Worm (Caenorhabditis elegans): ENCODE data around the gene fem-3.

Gene fem-3

DNA sequence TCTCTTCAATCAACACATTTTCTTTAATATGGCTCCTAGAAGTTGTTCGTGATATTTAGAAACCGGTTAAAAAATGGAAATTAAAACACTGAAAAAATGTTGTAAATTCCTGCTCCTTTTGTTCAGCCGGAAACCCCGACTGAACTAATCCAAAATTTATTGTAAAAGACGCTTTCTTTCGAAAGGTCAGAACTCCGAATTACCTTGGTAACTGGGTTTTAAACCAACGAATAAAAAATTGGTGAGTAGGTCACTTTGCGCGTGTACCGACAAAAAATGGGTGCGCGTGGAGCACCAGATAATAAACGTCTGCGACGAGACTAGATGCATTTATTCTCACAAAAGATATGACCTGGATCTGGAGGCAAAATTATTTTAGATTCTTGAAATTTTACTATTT is 25.8 kb downstream of the fem-3 start:
- TF ChIP-seq dao-5 (tag; optimal IDR thresholded peaks at IDR 0.05) (no peak), W03F9.2 (tag; optimal IDR thresholded peaks at IDR 0.05) (no peak), him-1 (tag; optimal IDR thresholded peaks at IDR 0.05) (no peak)

DNA sequence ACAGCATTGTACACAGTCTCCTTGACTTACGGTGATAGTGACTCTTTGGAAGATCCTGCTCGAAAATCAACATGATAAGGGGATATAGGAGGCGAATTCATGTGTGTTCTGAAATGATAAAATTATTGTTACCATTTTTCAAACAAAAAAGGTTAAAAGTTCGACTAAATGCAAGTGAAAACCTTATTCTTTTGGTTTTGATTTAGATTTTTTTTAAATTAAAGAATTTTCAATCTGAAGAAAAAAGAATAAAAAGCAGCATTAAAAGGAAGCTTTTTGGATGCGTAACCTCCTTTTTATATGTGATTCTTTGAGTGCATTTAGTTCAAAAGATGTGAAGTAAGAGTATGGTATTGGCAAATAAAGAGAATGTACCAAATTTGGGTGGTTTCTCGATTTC is 30.6 kb downstream of the fem-3 start, which contains the start of gene delm-1:
Gene delm-1 (minus strand): TSS at position 101 of the 400 bp plus-strand sequence.
- TF ChIP-seq him-1 (tag; optimal IDR thresholded peaks at IDR 0.05) (no peak), dao-5 (tag; optimal IDR thresholded peaks at IDR 0.05) (no peak), W03F9.2 (tag; optimal IDR thresholded peaks at IDR 0.05) (no peak)

DNA sequence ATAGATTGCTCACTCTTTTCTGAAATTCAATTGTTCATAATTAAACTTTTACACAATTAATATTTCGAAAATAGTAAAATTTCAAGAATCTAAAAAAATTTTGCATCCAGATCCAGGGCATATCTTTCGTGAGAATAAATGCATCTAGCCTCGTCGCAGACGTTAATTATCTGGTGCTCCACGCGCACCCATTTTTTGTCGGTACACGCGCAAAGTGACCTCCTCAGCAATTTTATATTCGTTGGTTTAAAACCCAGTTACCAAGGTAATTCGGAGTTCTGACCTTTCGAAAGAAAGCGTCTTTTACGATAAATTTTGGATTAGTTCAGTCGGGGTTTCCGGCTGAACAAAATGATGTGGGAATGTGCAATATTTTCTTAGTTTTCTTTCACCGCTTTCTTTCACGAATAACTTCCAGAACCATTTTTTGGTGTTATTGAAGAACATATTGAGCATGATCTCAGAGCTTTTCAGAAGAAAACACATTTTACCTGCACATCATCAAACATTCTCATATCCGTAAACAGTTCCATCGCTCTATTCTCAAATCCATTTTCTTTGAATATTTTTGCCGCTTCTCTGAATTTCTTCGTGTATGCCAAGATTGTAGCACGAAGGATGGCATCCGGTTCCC is 35.5 kb downstream of the fem-3 start:
- TF ChIP-seq dao-5 (tag; optimal IDR thresholded peaks at IDR 0.05) (no peak), W03F9.2 (tag; optimal IDR thresholded peaks at IDR 0.05) (no peak), him-1 (tag; optimal IDR thresholded peaks at IDR 0.05) (no peak)

DNA sequence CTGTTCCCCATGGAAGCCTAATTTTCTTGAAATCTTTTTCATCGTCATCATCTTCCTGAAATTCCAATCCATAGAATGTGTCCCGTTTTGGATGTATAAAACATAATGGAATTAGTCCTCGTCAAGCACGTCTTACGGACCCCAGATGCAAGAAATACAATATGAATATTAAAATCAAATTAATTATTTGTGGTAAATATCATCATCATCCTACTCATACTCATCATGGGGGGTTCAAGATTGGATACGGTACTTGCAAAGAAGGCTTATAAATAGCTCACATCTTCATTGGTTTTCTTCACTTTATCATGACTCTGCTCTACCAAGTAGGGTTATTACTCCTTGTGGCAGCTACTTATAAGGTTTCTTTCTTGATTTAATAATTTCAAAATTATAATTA is 39.6 kb downstream of the fem-3 start, which contains the start of gene flp-1:
Gene flp-1 (plus strand): TSS at position 301 of the 400 bp plus-strand sequence.
- TF ChIP-seq him-1 (tag; optimal IDR thresholded peaks at IDR 0.05) (no peak), W03F9.2 (tag; optimal IDR thresholded peaks at IDR 0.05) (no peak), dao-5 (tag; optimal IDR thresholded peaks at IDR 0.05) (no peak)

DNA sequence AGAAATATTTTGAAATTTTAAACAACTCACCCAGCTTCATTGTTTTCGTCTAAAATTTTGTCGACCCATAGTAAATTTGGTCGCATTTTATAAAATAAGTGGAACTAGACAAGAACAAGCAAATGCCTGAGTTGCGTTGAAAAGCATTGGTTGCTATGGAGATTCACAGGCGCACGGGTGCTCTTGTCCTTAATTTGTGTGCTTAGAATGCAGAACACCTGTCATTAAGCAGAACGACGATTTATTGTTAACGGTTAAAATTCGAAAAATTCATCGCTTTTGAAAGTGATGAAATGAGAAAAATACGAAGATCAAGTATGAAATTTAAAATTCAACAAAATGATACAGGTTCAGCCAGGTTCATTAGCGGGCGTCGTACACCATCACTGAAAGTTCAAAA is 41.3 kb downstream of the fem-3 start, which contains the start of gene daf-10:
Gene daf-10 (minus strand): TSS at position 101 of the 400 bp plus-strand sequence.
- no peak for TF ChIP-seq dao-5 (tag; optimal IDR thresholded peaks at IDR 0.05)
- TF ChIP-seq W03F9.2 (tag; optimal IDR thresholded peaks at IDR 0.05): no peak
- no peak for TF ChIP-seq him-1 (tag; optimal IDR thresholded peaks at IDR 0.05)

DNA sequence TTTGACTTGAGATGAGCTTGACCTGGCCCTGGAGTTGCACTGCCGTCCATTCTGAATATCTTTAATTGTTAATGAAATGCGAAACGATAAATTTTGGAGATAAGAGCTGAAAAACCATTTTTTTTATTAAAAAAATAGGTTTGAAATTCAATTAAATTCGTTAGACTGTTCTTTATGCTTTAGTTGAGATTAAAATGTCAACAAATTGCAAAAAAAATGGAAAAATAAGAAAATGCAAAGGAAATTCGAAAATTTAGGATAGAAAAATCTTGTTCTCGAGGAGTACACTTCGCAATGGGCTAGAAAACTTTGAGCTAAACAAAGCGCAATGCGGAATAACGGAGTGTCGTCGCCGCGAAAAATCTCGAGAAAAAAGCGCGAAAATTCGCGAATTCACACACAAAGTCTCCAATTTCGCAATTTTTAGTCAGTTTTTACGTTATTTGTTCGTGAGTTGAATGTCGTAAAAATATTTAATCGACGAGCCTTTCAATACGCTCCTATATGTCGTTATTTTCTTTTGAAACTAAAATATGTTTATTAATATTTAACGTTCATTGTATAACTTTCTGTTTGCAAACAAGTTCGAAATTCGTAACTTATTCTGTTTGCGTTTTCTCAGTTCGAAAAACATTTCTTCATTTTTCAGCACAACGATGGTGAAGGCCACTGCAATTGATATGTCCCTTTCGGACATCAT is 42.2 kb downstream of the fem-3 start, which contains the start of the genes rpb-12 and aly-2:
Gene rpb-12 (minus strand): TSS at position 51 of the 700 bp plus-strand sequence.
Gene aly-2 (plus strand): TSS at position 650 of the 700 bp plus-strand sequence.
- no peak for TF ChIP-seq him-1 (tag; optimal IDR thresholded peaks at IDR 0.05)
- TF ChIP-seq W03F9.2 (tag; optimal IDR thresholded peaks at IDR 0.05): peak; percentile 43

DNA sequence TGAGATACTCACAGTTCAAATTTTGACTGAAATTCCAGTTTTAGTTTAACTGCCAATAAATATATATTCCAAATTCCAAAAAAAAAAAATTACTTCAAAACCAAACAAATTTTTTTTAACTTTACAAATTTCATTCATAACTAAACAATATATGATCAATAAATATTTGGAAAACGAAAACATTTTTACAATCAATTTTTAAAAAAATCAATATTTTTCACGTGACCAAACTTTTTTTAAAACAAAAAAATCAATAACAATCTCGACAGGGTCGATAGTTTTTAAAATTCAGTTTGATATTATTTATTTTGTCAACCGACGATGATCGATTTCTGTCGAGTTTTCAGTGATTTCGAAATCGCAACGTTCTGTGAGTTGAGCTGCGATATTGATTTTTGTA is 45.4 kb downstream of the fem-3 start, which contains the start of gene F23B2.7:
Gene F23B2.7 (plus strand): TSS at position 301 of the 400 bp plus-strand sequence.
- TF ChIP-seq dao-5 (tag; optimal IDR thresholded peaks at IDR 0.05) (no peak), him-1 (tag; optimal IDR thresholded peaks at IDR 0.05) (no peak), W03F9.2 (tag; optimal IDR thresholded peaks at IDR 0.05) (no peak)

DNA sequence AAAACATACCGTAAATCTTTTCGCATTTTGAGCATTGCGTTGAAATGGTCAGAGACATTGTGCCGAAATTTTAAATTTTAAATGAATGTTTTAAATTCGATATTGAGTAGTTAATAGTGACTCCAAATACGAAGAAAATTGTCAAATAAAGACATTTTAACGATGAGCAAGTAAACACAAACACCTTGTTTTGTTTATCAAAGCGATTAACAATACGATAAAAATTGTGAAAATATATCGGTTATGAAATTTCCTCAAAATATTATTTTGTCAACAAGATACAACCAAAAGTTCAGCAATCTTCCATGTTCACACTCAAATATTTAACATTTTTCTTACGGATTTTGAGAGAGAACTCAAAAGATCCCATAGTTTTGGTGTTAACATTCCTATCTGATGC is 49.5 kb downstream of the fem-3 start, which contains the start of gene F23B2.10:
Gene F23B2.10 (minus strand): TSS at position 101 of the 400 bp plus-strand sequence.
- TF ChIP-seq dao-5 (tag; optimal IDR thresholded peaks at IDR 0.05) (no peak), him-1 (tag; optimal IDR thresholded peaks at IDR 0.05) (no peak), W03F9.2 (tag; optimal IDR thresholded peaks at IDR 0.05) (no peak)

Measured in whole organism, L4/young adult.